Worm (Caenorhabditis elegans) whole organism, L4 larva: ENCODE data around the gene fipr-8.

Experiments used
- F44E2.7 ChIP-seq: fragments of 200-800 bp; sonication (Bioruptor generic); IDR thresholded peaks from 2 replicates; pipeline ENCODE4 v2.1.2; 2022; ENCODE audit warnings: missing genetic modification characterization, missing compliant biosample characterization
- Y48G9A.11 ChIP-seq: fragments of 200-800 bp; sonication (Bioruptor generic); IDR thresholded peaks from 2 replicates; pipeline ENCODE4 v1.3.6; 2022; ENCODE audit warnings: missing genetic modification reagents, missing genetic modification characterization, missing compliant biosample characterization
- Y5F2A.4 ChIP-seq: fragments of 200-800 bp; sonication (Bioruptor generic); optimal IDR thresholded peaks from 2 replicates; lab custom pipeline; 2018; ENCODE audit warnings: mild to moderate bottlenecking, missing genetic modification characterization, missing compliant biosample characterization
- Y75B8A.6 ChIP-seq: fragments of 200-800 bp; sonication (Bioruptor generic); IDR thresholded peaks from 2 replicates; pipeline ENCODE4 v1.3.6; 2022; ENCODE audit warnings: missing genetic modification reagents, missing genetic modification characterization, missing compliant biosample characterization
- ZK546.5 ChIP-seq, 2 experiments: sonication (generic microtip); optimal IDR thresholded peaks; 2 replicates each; lab custom pipeline; 2017; ENCODE audit warnings: missing biosample characterization in 2 of 2, missing genetic modification characterization in 2 of 2
- aha-1 ChIP-seq: fragments of 150-350 bp; peaks from one replicate; lab custom pipeline; 2014; ENCODE audit warnings: missing biosample characterization, missing genetic modification characterization
- ama-1 ChIP-seq: fragments of 150-350 bp; optimal IDR thresholded peaks from 2 replicates; lab custom pipeline; 2014; ENCODE audit warnings: inconsistent platforms, mixed read lengths
- attf-4 ChIP-seq: sonication (generic microtip); optimal IDR thresholded peaks from 3 replicates; lab custom pipeline; 2017; ENCODE audit warnings: missing biosample characterization, missing genetic modification characterization
- ceh-28 ChIP-seq: fragments of 150-350 bp; optimal IDR thresholded peaks from 2 replicates; lab custom pipeline; 2014; ENCODE audit warnings: missing biosample characterization, missing genetic modification reagents, missing genetic modification characterization
- ceh-32 ChIP-seq: sonication (generic microtip); optimal IDR thresholded peaks from 2 replicates; lab custom pipeline; 2016; ENCODE audit warnings: mild to moderate bottlenecking, missing genetic modification characterization, missing compliant biosample characterization; ENCODE audit not compliant: poor library complexity
- ceh-62 ChIP-seq: sonication (generic microtip); optimal IDR thresholded peaks from 2 replicates; lab custom pipeline; 2017; ENCODE audit warnings: missing biosample characterization, missing genetic modification characterization
- daf-16 ChIP-seq, 3 experiments: sonication (generic microtip); optimal IDR thresholded peaks; 2 replicates each; lab custom pipeline; 2016 to 2017; ENCODE audit warnings: missing genetic modification characterization in 3 of 3, missing genetic modification reagents in 3 of 3, mild to moderate bottlenecking in 2 of 3, missing compliant biosample characterization in 2 of 3, missing biosample characterization in 1 of 3, moderate library complexity in 1 of 3
- dmd-8 ChIP-seq: fragments of 200-800 bp; sonication (Bioruptor generic); IDR thresholded peaks from 2 replicates; pipeline ENCODE4 v1.3.6; 2022; ENCODE audit warnings: missing genetic modification characterization, missing compliant biosample characterization
- dmd-9 ChIP-seq: fragments of 200-800 bp; sonication (Bioruptor generic); IDR thresholded peaks from 2 replicates; pipeline ENCODE4 v1.3.6; 2022; ENCODE audit warnings: missing genetic modification reagents, missing genetic modification characterization, missing compliant biosample characterization
- dpl-1 ChIP-seq: fragments of 150-350 bp; optimal IDR thresholded peaks from 2 replicates; lab custom pipeline; 2014; ENCODE audit warnings: missing biosample characterization, missing genetic modification reagents, missing genetic modification characterization
- duxl-1 ChIP-seq: sonication (generic microtip); optimal IDR thresholded peaks from 2 replicates; lab custom pipeline; 2016; ENCODE audit warnings: mild to moderate bottlenecking, missing genetic modification characterization, moderate library complexity, missing compliant biosample characterization; ENCODE audit not compliant: poor library complexity
- dve-1 ChIP-seq: sonication (generic microtip); optimal IDR thresholded peaks from 2 replicates; lab custom pipeline; 2017; ENCODE audit warnings: antibody characterized with exemption, mild to moderate bottlenecking, missing genetic modification characterization, missing compliant biosample characterization; ENCODE audit not compliant: insufficient read depth
- egl-43 ChIP-seq: fragments of 200-800 bp; sonication (Bioruptor generic); IDR thresholded peaks from 2 replicates; pipeline ENCODE4 v1.3.6; 2022; ENCODE audit warnings: missing genetic modification reagents, missing genetic modification characterization, missing compliant biosample characterization
- fkh-10 ChIP-seq: fragments of 150-350 bp; optimal IDR thresholded peaks from 2 replicates; lab custom pipeline; 2014; ENCODE audit warnings: missing biosample characterization, missing genetic modification reagents, missing genetic modification characterization
- hlh-30 ChIP-seq: sonication (generic microtip); optimal IDR thresholded peaks from 2 replicates; lab custom pipeline; 2017; ENCODE audit warnings: antibody characterized with exemption, mild to moderate bottlenecking, missing genetic modification characterization, missing compliant biosample characterization; ENCODE audit not compliant: insufficient read depth
- lim-7 ChIP-seq: fragments of 200-800 bp; sonication (Bioruptor generic); IDR thresholded peaks from 2 replicates; pipeline ENCODE4 v1.3.6; 2022; ENCODE audit warnings: missing genetic modification characterization, missing compliant biosample characterization
- lin-29 ChIP-seq: fragments of 200-800 bp; sonication (Bioruptor generic); IDR thresholded peaks from 2 replicates; pipeline ENCODE4 v1.3.6; 2022; ENCODE audit warnings: missing genetic modification reagents, missing genetic modification characterization, missing compliant biosample characterization
- lin-39 ChIP-seq: fragments of 150-350 bp; optimal IDR thresholded peaks from 2 replicates; lab custom pipeline; 2014; ENCODE audit warnings: missing biosample characterization, missing genetic modification reagents, missing genetic modification characterization
- lsy-2 ChIP-seq, 2 experiments: fragments of 150-350 bp in 1 of 2; sonication (generic microtip) in 1 of 2; optimal IDR thresholded peaks; 2 replicates each; lab custom pipeline; 2014 to 2017; ENCODE audit warnings: missing biosample characterization in 2 of 2, missing genetic modification characterization in 2 of 2
- madf-5 ChIP-seq, 2 experiments: fragments of 200-800 bp; sonication (Bioruptor generic); IDR thresholded peaks; 2 replicates each; pipeline ENCODE4 v1.3.6; 2022; ENCODE audit warnings: missing compliant biosample characterization in 2 of 2, missing genetic modification characterization in 2 of 2
- madf-9 ChIP-seq: fragments of 200-800 bp; sonication (Bioruptor generic); conservative IDR thresholded peaks from 2 replicates; pipeline ENCODE4 v1.3.6; 2022; ENCODE audit warnings: missing genetic modification reagents, missing genetic modification characterization, missing compliant biosample characterization
- mdl-1 ChIP-seq, 2 experiments: fragments of 150-350 bp in 1 of 2; sonication (generic microtip) in 1 of 2; optimal IDR thresholded peaks; 2 replicates each; lab custom pipeline; 2014 to 2017; ENCODE audit warnings: missing biosample characterization in 2 of 2, missing genetic modification characterization in 2 of 2
- mxl-2 ChIP-seq: fragments of 200-800 bp; sonication (Bioruptor generic); conservative IDR thresholded peaks from 2 replicates; pipeline ENCODE4 v1.3.6; 2022; ENCODE audit warnings: missing genetic modification reagents, missing genetic modification characterization, missing compliant biosample characterization
- mxl-3 ChIP-seq: fragments of 200-800 bp; sonication (Bioruptor generic); optimal IDR thresholded peaks from 2 replicates; lab custom pipeline; 2018; ENCODE audit warnings: mild to moderate bottlenecking, missing genetic modification characterization, missing compliant biosample characterization
- nhr-102 ChIP-seq: sonication (generic microtip); optimal IDR thresholded peaks from 2 replicates; lab custom pipeline; 2016; ENCODE audit warnings: mild to moderate bottlenecking, missing genetic modification characterization, moderate library complexity, missing compliant biosample characterization
- nhr-111 ChIP-seq: fragments of 200-800 bp; sonication (Bioruptor generic); optimal IDR thresholded peaks from 2 replicates; lab custom pipeline; 2018; ENCODE audit warnings: mild to moderate bottlenecking, missing genetic modification characterization, missing compliant biosample characterization
- nhr-237 ChIP-seq: sonication (generic microtip); optimal IDR thresholded peaks from 2 replicates; lab custom pipeline; 2017; ENCODE audit warnings: missing biosample characterization, missing genetic modification characterization
- nhr-28 ChIP-seq: fragments of 150-350 bp; optimal IDR thresholded peaks from 2 replicates; lab custom pipeline; 2014; ENCODE audit warnings: missing biosample characterization, missing genetic modification characterization
- nhr-77 ChIP-seq: fragments of 150-350 bp; optimal IDR thresholded peaks from 2 replicates; lab custom pipeline; 2014; ENCODE audit warnings: missing biosample characterization, missing genetic modification characterization
- pha-4 ChIP-seq, 2 experiments: fragments of 150-350 bp in 1 of 2; fragments of 200-800 bp in 1 of 2; sonication (Bioruptor generic) in 1 of 2; IDR thresholded peaks in 1 of 2; optimal IDR thresholded peaks in 1 of 2; 2 replicates each; pipeline versions ENCODE4 v1.3.6 to Lab custom; 2014 to 2022; ENCODE audit warnings: missing genetic modification characterization in 2 of 2, missing genetic modification reagents in 2 of 2, missing biosample characterization in 1 of 2, missing compliant biosample characterization in 1 of 2
- pqm-1 ChIP-seq: sonication (generic microtip); optimal IDR thresholded peaks from 2 replicates; lab custom pipeline; 2017; ENCODE audit warnings: missing biosample characterization, missing genetic modification characterization
- sdz-12 ChIP-seq: fragments of 200-800 bp; sonication (Bioruptor generic); optimal IDR thresholded peaks from 2 replicates; lab custom pipeline; 2018; ENCODE audit warnings: mild to moderate bottlenecking, missing genetic modification characterization, missing compliant biosample characterization
- snpc-1.2 ChIP-seq: fragments of 200-800 bp; sonication (Bioruptor generic); IDR thresholded peaks from 2 replicates; pipeline ENCODE4 v1.3.6; 2022; ENCODE audit warnings: missing genetic modification reagents, missing genetic modification characterization, missing compliant biosample characterization
- tag-97 ChIP-seq: fragments of 200-800 bp; sonication (Bioruptor generic); IDR thresholded peaks from 2 replicates; pipeline ENCODE4 v1.3.6; 2022; ENCODE audit warnings: missing genetic modification characterization, missing compliant biosample characterization
- unc-130 ChIP-seq: sonication (generic microtip); optimal IDR thresholded peaks from 2 replicates; lab custom pipeline; 2016; ENCODE audit warnings: missing genetic modification reagents, missing genetic modification characterization, missing compliant biosample characterization
- unc-39 ChIP-seq: sonication (generic microtip); optimal IDR thresholded peaks from 2 replicates; lab custom pipeline; 2017; ENCODE audit warnings: missing biosample characterization, missing genetic modification characterization
- unc-62 ChIP-seq, 3 experiments: fragments of 150-350 bp in 1 of 3; sonication (generic microtip); optimal IDR thresholded peaks in 2 of 3; peaks in 1 of 3; 1 replicate in 1 of 3; 2 replicates in 2 of 3; lab custom pipeline; 2014 to 2017; ENCODE audit warnings: missing biosample characterization in 3 of 3, missing genetic modification characterization in 3 of 3, missing genetic modification reagents in 3 of 3, missing genotype in 1 of 3
- zip-2 ChIP-seq: fragments of 150-350 bp; optimal IDR thresholded peaks from 2 replicates; lab custom pipeline; 2014; ENCODE audit warnings: missing biosample characterization, missing genetic modification characterization

Gene fipr-8

ce11 chrV:10202340-10202739 is 37.4 kb downstream of the fipr-8 start:
- TF ChIP-seq daf-16 (GFP tag; optimal IDR thresholded peaks at IDR 0.05; lab: Kevin White, UChicago) (no peak), daf-16 (tag; optimal IDR thresholded peaks at IDR 0.05; lab: Kevin White, UChicago) (peak; percentile 62), ama-1 (lab: Kevin White, UChicago) (peak; percentile 49), nhr-102 (no peak)

ce11 chrV:10201913-10202312 is 37.8 kb downstream of the fipr-8 start, which contains the start of gene ZK856.7:
TSS of gene ZK856.7 (plus strand) at chrV:10202098.
- TF ChIP-seq mxl-3 (GFP tag; lab: Kevin White, UChicago) (no peak), nhr-237 (tag; lab: Kevin White, UChicago) (no peak), F44E2.7 (GFP tag; lab: Robert Waterston, UW) (no peak), Y48G9A.11 (no peak), mdl-1 (tag; optimal IDR thresholded peaks at IDR 0.05; lab: Kevin White, UChicago) (peak in 1 of 2 experiments; percentile 18), lsy-2 (tag; optimal IDR thresholded peaks at IDR 0.05; lab: Kevin White, UChicago) (peak in 1 of 2 experiments; percentile 46), hlh-30 (no peak), dpl-1 (GFP tag; lab: Kevin White, UChicago) (no peak), lin-39 (tag; lab: Kevin White, UChicago) (no peak), tag-97 (GFP tag; lab: Robert Waterston, UW) (no peak), aha-1 (tag; lab: Kevin White, UChicago) (peak; percentile 8), dve-1 (tag; lab: Kevin White, UChicago) (peak; percentile 51), nhr-28 (tag; lab: Kevin White, UChicago) (peak; percentile 82), unc-62 (GFP tag; optimal IDR thresholded peaks at IDR 0.05 in 1 of 2; lab: Kevin White, UChicago) (peak in 1 of 2 experiments; percentile 73), unc-62 (tag; optimal IDR thresholded peaks at IDR 0.05; lab: Kevin White, UChicago) (no peak), pha-4 (GFP tag; IDR thresholded peaks at IDR 0.05; lab: Robert Waterston, UW) (no peak), pha-4 (tag; optimal IDR thresholded peaks at IDR 0.05; lab: Kevin White, UChicago) (no peak), lim-7 (GFP tag; lab: Robert Waterston, UW) (no peak), dmd-9 (GFP tag; lab: Robert Waterston, UW) (0 out of 2 replicates have a peak, but pooled peaks have one; percentile 42), dmd-8 (no peak), Y75B8A.6 (GFP tag; lab: Robert Waterston, UW) (no peak), mxl-2 (no peak), unc-39 (no peak), duxl-1 (tag; lab: Kevin White, UChicago) (no peak)

- TF ChIP-seq nhr-77 (tag; lab: Kevin White, UChicago) (no peak), ZK546.5 (tag; optimal IDR thresholded peaks at IDR 0.05; lab: Kevin White, UChicago) (no peak), snpc-1.2 (GFP tag; lab: Robert Waterston, UW) (no peak), dve-1 (tag; lab: Kevin White, UChicago) (no peak), egl-43 (GFP tag; lab: Robert Waterston, UW) (no peak), unc-62 (GFP tag; optimal IDR thresholded peaks at IDR 0.05 in 1 of 2; lab: Kevin White, UChicago) (no peak), unc-62 (tag; optimal IDR thresholded peaks at IDR 0.05; lab: Kevin White, UChicago) (no peak), duxl-1 (tag; lab: Kevin White, UChicago) (no peak)
- TF ChIP-seq, all 104 proteins: peak for 0
Observed at ce11 chrV:10198386-10198785, 41.4 kb downstream of the fipr-8 start, which contains the start of gene ZK856.6. TSS of gene ZK856.6 (plus strand) at chrV:10198686.

ce11 chrV:10191242-10191641 is 48.5 kb downstream of the fipr-8 start:
- TF ChIP-seq lin-29 (GFP tag; lab: Robert Waterston, UW) (no peak), ceh-32 (tag; lab: Kevin White, UChicago) (no peak), Y48G9A.11 (no peak), unc-62 (GFP tag; optimal IDR thresholded peaks at IDR 0.05 in 1 of 2; lab: Kevin White, UChicago) (peak in 1 of 2 experiments; percentile 13), unc-62 (tag; optimal IDR thresholded peaks at IDR 0.05; lab: Kevin White, UChicago) (no peak), Y5F2A.4 (GFP tag; lab: Kevin White, UChicago) (no peak), madf-9 (GFP tag; lab: Robert Waterston, UW) (no peak), ceh-28 (tag; lab: Kevin White, UChicago) (no peak), fkh-10 (GFP tag; lab: Kevin White, UChicago) (no peak), sdz-12 (GFP tag; lab: Kevin White, UChicago) (no peak), dmd-8 (no peak), ceh-62 (no peak), lin-39 (tag; lab: Kevin White, UChicago) (no peak), nhr-111 (no peak), daf-16 (GFP tag; optimal IDR thresholded peaks at IDR 0.05; lab: Kevin White, UChicago) (no peak), daf-16 (tag; optimal IDR thresholded peaks at IDR 0.05; lab: Kevin White, UChicago) (peak; percentile 91), madf-5 (GFP tag; IDR thresholded peaks at IDR 0.05; lab: Robert Waterston, UW) (no peak), unc-130 (GFP tag; lab: Kevin White, UChicago) (no peak), zip-2 (tag; lab: Kevin White, UChicago) (no peak), pqm-1 (peak; percentile 11), attf-4 (tag; lab: Kevin White, UChicago) (no peak)
